Fruit fly (Drosophila melanogaster): ENCODE data around the gene CG9922.
A peak's percentile ranks its signal among the peaks of the same experiment; 100 is the strongest.

Gene CG9922

dm6 chr3R:14012478-14013146 is 23.6 kb downstream of the CG9922 start (continued):
- TF ChIP-seq croc (GFP tag; conservative IDR thresholded peaks at IDR 0.05) (peak; percentile 92), HLHmδ (GFP tag; optimal IDR thresholded peaks at IDR 0.05) (no peak), CG13894 (tag; optimal IDR thresholded peaks at IDR 0.05) (peak; percentile 22), jigr1 (GFP tag; IDR thresholded peaks at IDR 0.05) (peak; percentile 92), rib (GFP tag; IDR thresholded peaks at IDR 0.05) (peak; percentile 86), CG18599 (GFP tag; optimal IDR thresholded peaks at IDR 0.05) (peak; percentile 94), ems (GFP tag; optimal IDR thresholded peaks at IDR 0.05) (peak; percentile 89), jing (GFP tag; optimal IDR thresholded peaks at IDR 0.05) (peak; percentile 70), E2f2 (GFP tag; IDR thresholded peaks at IDR 0.05) (peak; percentile 77), az2 (GFP tag; optimal IDR thresholded peaks at IDR 0.05) (peak; percentile 86), gfzf (GFP tag; optimal IDR thresholded peaks at IDR 0.05) (no peak), Doc2 (GFP tag; IDR thresholded peaks at IDR 0.05) (peak; percentile 68; the same call in 1 of the 2 replicates), ranshi (GFP tag; IDR thresholded peaks at IDR 0.05) (peak; percentile 94), HmgD (GFP tag; optimal IDR thresholded peaks at IDR 0.05) (peak; percentile 73), cwo (GFP tag; optimal IDR thresholded peaks at IDR 0.05) (peak; percentile 90), fu2 (GFP tag; optimal IDR thresholded peaks at IDR 0.05) (no peak), twi (tag; optimal IDR thresholded peaks at IDR 0.05) (peak; percentile 27), fd102C (GFP tag; optimal IDR thresholded peaks at IDR 0.05) (no peak), amos (GFP tag; IDR thresholded peaks at IDR 0.05; ENCODE audit: partially characterized antibody) (no peak; the same call in 1 of the 2 replicates), ind (GFP tag; optimal IDR thresholded peaks at IDR 0.05) (peak; percentile 96), bab2 (GFP tag; optimal IDR thresholded peaks at IDR 0.05) (peak; percentile 94), CG17802 (tag; optimal IDR thresholded peaks at IDR 0.05) (peak; percentile 83), CkIIα-i1 (GFP tag; IDR thresholded peaks at IDR 0.05) (peak; percentile 60; the same call in 1 of the 2 replicates), CG6654 (GFP tag; optimal IDR thresholded peaks at IDR 0.05) (peak; percentile 82), CG8478 (optimal IDR thresholded peaks at IDR 0.05) (no peak), Hr3 (GFP tag; optimal IDR thresholded peaks at IDR 0.05) (peak; percentile 71), nerfin-1 (tag; optimal IDR thresholded peaks at IDR 0.05) (peak; percentile 85), CG14050 (GFP tag; IDR thresholded peaks at IDR 0.05) (peak; percentile 89), CG7786 (GFP tag; optimal IDR thresholded peaks at IDR 0.05) (peak; percentile 67), CG7839 (tag; optimal IDR thresholded peaks at IDR 0.05) (peak; percentile 96), ato (GFP tag; IDR thresholded peaks at IDR 0.05; ENCODE audit: partially characterized antibody) (peak; percentile 18; the same call in 1 of the 2 replicates), CG7987 (GFP tag; optimal IDR thresholded peaks at IDR 0.05) (peak; percentile 73), repo (GFP tag; optimal IDR thresholded peaks at IDR 0.05) (peak; percentile 91), CG13287 (GFP tag; IDR thresholded peaks at IDR 0.05; ENCODE audit: partially characterized antibody) (peak; percentile 36), CG2120 (GFP tag; optimal IDR thresholded peaks at IDR 0.05) (peak; percentile 75), CG3163 (GFP tag; optimal IDR thresholded peaks at IDR 0.05) (peak; percentile 26), vfl (GFP tag; optimal IDR thresholded peaks at IDR 0.05) (no peak), HLH3B (GFP tag; IDR thresholded peaks at IDR 0.05) (peak; percentile 95), run (tag; optimal IDR thresholded peaks at IDR 0.05) (peak; percentile 50), CG42726 (GFP tag; IDR thresholded peaks at IDR 0.05; ENCODE audit: partially characterized antibody) (no peak), Six4 (GFP tag; optimal IDR thresholded peaks at IDR 0.05) (peak; percentile 92), dmrt11E (tag; optimal IDR thresholded peaks at IDR 0.05) (peak; percentile 82), Awh (GFP tag; IDR thresholded peaks at IDR 0.05) (peak; percentile 96), CG1792 (GFP tag; optimal IDR thresholded peaks at IDR 0.05) (peak; percentile 93), CG18262 (tag; optimal IDR thresholded peaks at IDR 0.05) (peak; percentile 94), Kr (GFP tag; optimal IDR thresholded peaks at IDR 0.05) (peak; percentile 33), Dfd (GFP tag; optimal IDR thresholded peaks at IDR 0.05) (no peak), fd64A (GFP tag; optimal IDR thresholded peaks at IDR 0.05) (peak; percentile 84), slou (GFP tag; optimal IDR thresholded peaks at IDR 0.05) (peak; percentile 39), CG32772 (GFP tag; IDR thresholded peaks at IDR 0.05) (peak; percentile 95)
